Worm (Caenorhabditis elegans) whole organism, midembryonic: Measurements from ENCODE around the gene sre-20.

Source experiments
- cog-1 ChIP-seq: sonication (generic microtip); optimal IDR thresholded peaks from 2 replicates; lab custom pipeline; 2016; ENCODE audit warnings: missing genetic modification characterization, missing compliant biosample characterization
- med-1 ChIP-seq: sonication (generic microtip); optimal IDR thresholded peaks from 2 replicates; lab custom pipeline; 2017; ENCODE audit warnings: missing genetic modification characterization, mild to moderate bottlenecking, missing compliant biosample characterization, antibody characterized with exemption, missing genetic modification reagents; ENCODE audit not compliant: insufficient read depth
- tab-1 ChIP-seq: fragments of 200-800 bp; sonication (Bioruptor generic); IDR thresholded peaks from 2 replicates; pipeline ENCODE4 v1.3.6; 2022; ENCODE audit warnings: missing genetic modification characterization, missing compliant biosample characterization
- ztf-29 ChIP-seq: fragments of 200-800 bp; sonication (Bioruptor generic); IDR thresholded peaks from 2 replicates; pipeline ENCODE4 v1.3.6; 2022; ENCODE audit warnings: missing genetic modification reagents, missing genetic modification characterization, missing compliant biosample characterization

- TF ChIP-seq tab-1 (GFP tag; lab: Robert Waterston, UW), result no peak
- TF ChIP-seq ztf-29 (GFP tag; lab: Robert Waterston, UW), result no peak
- no peak for TF ChIP-seq cog-1
- TF ChIP-seq med-1 (GFP tag; lab: Kevin White, UChicago), result no peak
These were observed 33.7 kb upstream of the sre-20 start for ce11 chrV:12818486-12818885.
